Worm (Caenorhabditis elegans): ENCODE data around the gene Y51A2A.6.

DNA sequence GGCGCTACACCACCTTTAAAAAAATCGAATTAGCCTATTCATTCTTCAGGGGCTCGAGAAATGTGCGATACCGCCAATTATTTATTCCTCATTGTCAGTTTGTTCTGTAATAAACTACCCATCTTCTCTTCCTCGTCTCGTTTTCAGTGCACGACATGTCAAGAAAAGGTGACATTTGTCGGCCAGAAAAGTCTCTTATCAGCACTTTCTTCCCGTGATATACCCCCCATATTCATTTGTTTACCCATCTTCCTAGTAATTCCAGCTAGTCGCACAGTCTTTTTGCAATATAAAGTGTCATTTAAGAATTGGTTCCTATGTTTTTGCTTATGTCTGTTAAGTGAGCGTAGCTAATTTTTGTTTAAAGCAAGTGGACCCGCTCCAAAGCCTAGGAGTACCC, 22.0 kb downstream of the Y51A2A.6 start:
- TF ChIP-seq ekl-4 (GFP tag; IDR thresholded peaks at IDR 0.05) (no peak), nhr-80 (tag; optimal IDR thresholded peaks at IDR 0.05) (peak; percentile 55), B0019.2 (GFP tag; conservative IDR thresholded peaks at IDR 0.05) (no peak)
